Worm (Caenorhabditis elegans): ENCODE measurements around the gene chk-1.
A peak's percentile ranks its signal among the peaks of the same experiment; 100 is the strongest.

chk-1 gene

ce11 chrV:3789770-3790169, 30.5 kb upstream of the chk-1 start, which contains the start of gene R08F11.7:
Gene R08F11.7, plus strand, starts transcription at chrV:3790070.
- TF ChIP-seq pag-3 (tag; optimal IDR thresholded peaks at IDR 0.05; ENCODE audit: borderline replicate concordance) (no peak), fkh-10 (GFP tag; optimal IDR thresholded peaks at IDR 0.05) (no peak), ztf-16 (tag; optimal IDR thresholded peaks at IDR 0.05) (no peak), ceh-6 (GFP tag; optimal IDR thresholded peaks at IDR 0.05) (no peak), fkh-6 (tag; optimal IDR thresholded peaks at IDR 0.05) (no peak), mec-3 (tag; optimal IDR thresholded peaks at IDR 0.05; ENCODE audit: borderline replicate concordance) (no peak), ceh-45 (GFP tag; IDR thresholded peaks at IDR 0.05) (no peak), nfya-1 (tag; optimal IDR thresholded peaks at IDR 0.05) (no peak)

- TF ChIP-seq dve-1 (tag; optimal IDR thresholded peaks at IDR 0.05) = no peak
- no peak for TF ChIP-seq hlh-13 (GFP tag; optimal IDR thresholded peaks at IDR 0.05)
- no peak for TF ChIP-seq pag-3 (tag; optimal IDR thresholded peaks at IDR 0.05; ENCODE audit: borderline replicate concordance)
Observed at ce11 chrV:3788538-3788937, 29.3 kb upstream of the chk-1 start.

DNA sequence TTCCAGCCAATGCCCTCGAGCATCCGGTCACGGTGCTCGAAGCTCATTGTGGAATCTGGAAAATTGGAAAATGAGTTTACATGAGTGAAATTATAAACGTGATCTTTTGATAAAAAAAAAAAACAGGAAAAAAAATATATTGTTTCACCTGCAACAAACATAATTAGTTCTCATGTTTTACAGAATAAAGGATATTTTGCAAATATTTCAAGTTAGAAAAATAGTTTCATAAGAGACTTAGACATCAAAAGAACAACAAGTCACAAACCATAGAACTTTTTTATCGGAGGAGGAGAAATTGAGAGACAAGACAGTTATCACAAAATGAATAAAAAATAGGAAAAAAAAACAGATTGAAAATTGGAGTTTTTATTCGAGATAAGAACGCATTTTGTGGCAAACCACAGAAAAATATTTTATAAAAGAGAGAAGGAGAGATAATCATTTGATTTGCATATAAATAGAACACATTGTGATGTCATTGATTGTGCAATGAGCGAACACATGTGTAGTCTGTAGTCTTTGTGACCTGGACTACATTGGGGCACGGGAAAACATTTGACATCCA, 25.0 kb upstream of the chk-1 start, which contains the start of gene R08F11.1:
TSS of gene R08F11.1 (minus strand) at position 51 of the 568 bp plus-strand sequence.
- peak; percentile 80 for TF ChIP-seq elt-2 (tag; optimal IDR thresholded peaks at IDR 0.05)
- TF ChIP-seq ceh-24 (tag; optimal IDR thresholded peaks at IDR 0.05) = no peak

- TF ChIP-seq unc-55 (GFP tag; optimal IDR thresholded peaks at IDR 0.05) = peak; percentile 34
- TF ChIP-seq npax-4 (tag; optimal IDR thresholded peaks at IDR 0.05) = no peak
Observed at ce11 chrV:3776946-3777345, 17.7 kb upstream of the chk-1 start.

DNA sequence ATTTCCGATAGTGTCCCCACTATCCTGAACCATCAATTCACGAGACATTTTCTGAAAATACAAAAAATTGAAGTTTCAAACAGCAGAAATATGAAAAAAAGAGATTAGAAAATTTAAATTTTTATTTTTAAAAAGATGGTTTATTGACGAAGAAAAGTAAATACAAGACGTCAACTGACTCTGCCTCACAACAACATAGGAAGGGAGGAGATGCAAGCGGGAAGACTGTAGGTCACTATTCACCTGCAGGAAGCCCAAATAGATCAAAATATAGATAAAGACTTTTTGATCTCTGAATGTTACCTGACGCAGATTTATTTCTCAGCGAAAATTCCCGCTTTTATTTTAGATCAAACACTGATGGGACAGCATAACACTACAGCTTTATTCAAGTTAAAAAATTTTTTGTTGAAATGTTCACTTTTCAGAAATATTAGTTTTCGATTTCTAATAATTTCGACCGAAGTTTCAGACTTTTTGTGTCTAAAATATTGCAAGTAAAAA, 16.9 kb upstream of the chk-1 start, which contains the start of gene cysl-3:
TSS of gene cysl-3 (minus strand) at position 51 of the 504 bp plus-strand sequence.
- TF ChIP-seq fkh-10 (GFP tag; optimal IDR thresholded peaks at IDR 0.05) = no peak
- TF ChIP-seq C08G9.2 (tag; optimal IDR thresholded peaks at IDR 0.05) = no peak
- no peak for TF ChIP-seq ttx-3 (tag; optimal IDR thresholded peaks at IDR 0.05)
- TF ChIP-seq K02D7.2 (tag; optimal IDR thresholded peaks at IDR 0.05) = no peak
- TF ChIP-seq gmeb-2 (tag; optimal IDR thresholded peaks at IDR 0.05) = no peak
- no peak for TF ChIP-seq sdc-2 (tag; optimal IDR thresholded peaks at IDR 0.05)
- no peak for TF ChIP-seq ceh-18 (tag; optimal IDR thresholded peaks at IDR 0.05)
- TF ChIP-seq elt-2 (tag; optimal IDR thresholded peaks at IDR 0.05) = no peak
- no peak for TF ChIP-seq zip-5 (tag; optimal IDR thresholded peaks at IDR 0.05)
- TF ChIP-seq pha-2 (tag; optimal IDR thresholded peaks at IDR 0.05) = no peak
- TF ChIP-seq pag-3 (tag; optimal IDR thresholded peaks at IDR 0.05; ENCODE audit: borderline replicate concordance) = no peak
- no peak for TF ChIP-seq sox-4 (tag; optimal IDR thresholded peaks at IDR 0.05)

DNA sequence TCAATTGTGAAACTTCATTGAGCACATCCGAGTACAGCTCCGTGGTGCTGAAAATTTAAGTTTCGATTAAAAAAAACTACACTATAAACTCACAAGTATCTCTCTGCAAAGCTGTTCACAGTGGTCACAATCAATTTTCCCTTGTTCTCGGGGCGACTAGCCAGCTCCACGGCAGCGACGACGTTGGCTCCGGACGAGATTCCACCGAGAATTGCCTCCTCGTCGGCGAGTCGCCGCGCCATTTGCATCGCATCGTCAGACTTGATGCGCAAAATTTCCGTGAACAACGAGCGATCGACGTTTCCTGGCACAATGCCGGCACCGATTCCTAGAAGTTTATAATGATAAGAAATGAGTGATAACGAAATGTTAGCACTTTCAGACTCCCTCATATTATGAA, 15.4 kb upstream of the chk-1 start:
- TF ChIP-seq ceh-2 (tag; optimal IDR thresholded peaks at IDR 0.05) (no peak), dmd-4 (tag; optimal IDR thresholded peaks at IDR 0.05; ENCODE audit: borderline replicate concordance) (no peak), mec-3 (tag; optimal IDR thresholded peaks at IDR 0.05; ENCODE audit: borderline replicate concordance) (no peak), unc-55 (GFP tag; optimal IDR thresholded peaks at IDR 0.05) (no peak), fkh-6 (tag; optimal IDR thresholded peaks at IDR 0.05) (no peak), ceh-22 (tag; optimal IDR thresholded peaks at IDR 0.05) (no peak), lin-11 (tag; optimal IDR thresholded peaks at IDR 0.05) (no peak), sox-4 (tag; optimal IDR thresholded peaks at IDR 0.05) (no peak), ztf-16 (tag; optimal IDR thresholded peaks at IDR 0.05) (no peak), dve-1 (tag; optimal IDR thresholded peaks at IDR 0.05) (no peak), pha-2 (tag; optimal IDR thresholded peaks at IDR 0.05) (no peak), nhr-232 (tag; optimal IDR thresholded peaks at IDR 0.05) (no peak), hlh-13 (GFP tag; optimal IDR thresholded peaks at IDR 0.05) (no peak), zip-5 (tag; optimal IDR thresholded peaks at IDR 0.05) (no peak), ceh-14 (tag; optimal IDR thresholded peaks at IDR 0.05) (no peak), ceh-19 (GFP tag; optimal IDR thresholded peaks at IDR 0.05) (no peak), eyg-1 (tag; optimal IDR thresholded peaks at IDR 0.05) (no peak)
